Worm (Caenorhabditis elegans): Measurements from ENCODE around the gene C07B5.4.

Gene C07B5.4

DNA sequence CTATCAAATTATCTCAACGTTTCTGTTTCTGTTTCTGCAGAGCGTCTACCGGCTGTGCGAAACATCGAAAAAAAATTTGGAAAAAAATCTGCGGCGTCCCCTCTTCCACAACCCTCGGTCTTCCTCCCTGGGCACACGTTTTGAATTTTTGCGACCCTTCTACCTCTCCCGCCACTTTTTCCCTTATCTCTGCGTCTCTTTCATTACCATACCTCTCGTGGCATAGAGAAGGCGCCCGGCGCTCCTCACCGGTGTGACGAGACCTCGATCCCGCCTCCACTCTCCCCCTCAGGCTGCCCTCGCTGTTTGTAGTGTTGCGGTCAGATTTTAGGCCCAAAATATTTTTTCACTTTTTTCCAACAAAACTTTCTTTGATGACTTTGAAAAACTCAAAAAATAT lies 22.9 kb downstream of the C07B5.4 start (continued):
- TF ChIP-seq ZK337.2 (GFP tag; IDR thresholded peaks at IDR 0.05) (no peak), ZK546.5 (tag; optimal IDR thresholded peaks at IDR 0.05) (no peak), F37D6.2 (tag; optimal IDR thresholded peaks at IDR 0.05) (no peak), lir-3 (tag; optimal IDR thresholded peaks at IDR 0.05) (no peak), vab-7 (GFP tag; IDR thresholded peaks at IDR 0.05) (no peak), unc-39 (tag; optimal IDR thresholded peaks at IDR 0.05) (no peak), nhr-28 (tag; optimal IDR thresholded peaks at IDR 0.05) (peak; percentile 69), lin-1 (GFP tag; IDR thresholded peaks at IDR 0.05) (no peak), nhr-42 (GFP tag; IDR thresholded peaks at IDR 0.05) (no peak)

DNA sequence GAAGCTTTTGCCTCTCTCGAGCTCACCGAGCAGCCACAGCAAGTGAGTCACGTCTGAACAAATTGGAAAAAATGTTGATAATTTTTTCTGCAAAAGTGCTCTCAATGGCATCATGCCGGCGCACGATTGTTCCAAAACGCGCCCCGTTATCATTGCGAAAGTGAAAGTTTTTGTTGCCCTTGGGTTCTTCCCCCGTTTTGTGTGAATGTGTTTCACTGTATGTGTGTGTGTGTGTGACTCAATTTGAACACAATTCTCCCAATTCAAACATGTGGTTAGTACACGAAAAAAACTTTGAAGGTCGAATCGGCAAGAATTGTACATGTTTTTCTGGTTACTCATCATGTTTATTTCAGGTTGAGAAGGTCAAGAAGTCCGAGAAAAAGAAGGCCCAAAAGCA lies 23.6 kb downstream of the C07B5.4 start:
- TF ChIP-seq ztf-7 (tag; optimal IDR thresholded peaks at IDR 0.05) (no peak), nhr-25 (tag; optimal IDR thresholded peaks at IDR 0.05; ENCODE audit: borderline replicate concordance, insufficient read depth) (peak; percentile 86), nhr-10 (tag; optimal IDR thresholded peaks at IDR 0.05) (peak; percentile 6), mes-2 (tag; optimal IDR thresholded peaks at IDR 0.05; ENCODE audit: poor library complexity, severe bottlenecking) (peak; percentile 37), ceh-44 (GFP tag; IDR thresholded peaks at IDR 0.05) (no peak), dpl-1 (GFP tag; optimal IDR thresholded peaks at IDR 0.05) (peak; percentile 10), nhr-77 (tag; optimal IDR thresholded peaks at IDR 0.05) (peak; percentile 83), hlh-30 (tag; optimal IDR thresholded peaks at IDR 0.05; ENCODE audit: insufficient read depth) (peak; percentile 81), daf-16 (GFP tag; optimal IDR thresholded peaks at IDR 0.05) (no peak), daf-16 (tag; optimal IDR thresholded peaks at IDR 0.05) (peak; percentile 80), nhr-28 (tag; optimal IDR thresholded peaks at IDR 0.05) (peak; percentile 98), nhr-237 (tag; optimal IDR thresholded peaks at IDR 0.05) (no peak), hlh-11 (tag; optimal IDR thresholded peaks at IDR 0.05) (peak; percentile 80), pha-4 (GFP tag; IDR thresholded peaks at IDR 0.05) (no peak), pha-4 (tag; optimal IDR thresholded peaks at IDR 0.05) (no peak), mep-1 (tag; optimal IDR thresholded peaks at IDR 0.05) (peak; percentile 64), Y105C5A.15 (GFP tag; IDR thresholded peaks at IDR 0.05) (no peak), mxl-3 (GFP tag; optimal IDR thresholded peaks at IDR 0.05) (peak; percentile 80), dve-1 (tag; optimal IDR thresholded peaks at IDR 0.05; ENCODE audit: insufficient read depth) (peak; percentile 76), lsy-2 (tag; optimal IDR thresholded peaks at IDR 0.05) (peak in 1 of 2 experiments; percentile 55), ceh-82 (tag; optimal IDR thresholded peaks at IDR 0.05) (no peak), dmd-6 (GFP tag; IDR thresholded peaks at IDR 0.05) (peak; percentile 89), pqm-1 (tag; optimal IDR thresholded peaks at IDR 0.05) (peak; percentile 79), unc-62 (GFP tag; optimal IDR thresholded peaks at IDR 0.05 in 1 of 2) (peak in 1 of 2 experiments; percentile 88), unc-62 (tag; optimal IDR thresholded peaks at IDR 0.05) (no peak), aly-2 (tag; optimal IDR thresholded peaks at IDR 0.05) (no peak), aha-1 (tag) (peak; percentile 94), mdl-1 (tag; optimal IDR thresholded peaks at IDR 0.05) (peak in 1 of 2 experiments; percentile 83)

DNA sequence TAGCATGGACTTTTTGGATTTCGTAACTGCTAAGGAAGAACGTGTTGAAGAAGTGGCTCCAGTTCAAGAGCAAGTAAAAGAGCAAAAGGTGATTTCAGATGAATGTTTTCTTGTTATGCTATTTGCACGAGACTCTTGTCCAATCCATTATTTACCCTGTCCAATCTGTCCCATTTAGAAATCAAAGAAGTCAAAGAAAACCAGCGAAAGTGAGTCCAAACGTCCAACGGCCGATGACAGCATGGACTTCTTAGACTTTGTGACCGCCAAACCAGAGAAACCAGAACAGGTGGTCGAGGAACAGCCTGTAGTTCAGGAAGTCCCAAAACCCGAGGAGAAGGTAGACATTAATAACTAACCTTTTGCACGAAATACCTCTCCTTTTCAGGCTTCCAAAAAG lies 25.8 kb downstream of the C07B5.4 start:
- TF ChIP-seq Y48G9A.11 (GFP tag; IDR thresholded peaks at IDR 0.05) (no peak), unc-62 (GFP tag; optimal IDR thresholded peaks at IDR 0.05 in 1 of 2) (peak in 1 of 2 experiments; percentile 56), unc-62 (tag; optimal IDR thresholded peaks at IDR 0.05) (no peak), ZK337.2 (GFP tag; IDR thresholded peaks at IDR 0.05) (no peak), mes-2 (tag; optimal IDR thresholded peaks at IDR 0.05; ENCODE audit: poor library complexity, severe bottlenecking) (no peak)

DNA sequence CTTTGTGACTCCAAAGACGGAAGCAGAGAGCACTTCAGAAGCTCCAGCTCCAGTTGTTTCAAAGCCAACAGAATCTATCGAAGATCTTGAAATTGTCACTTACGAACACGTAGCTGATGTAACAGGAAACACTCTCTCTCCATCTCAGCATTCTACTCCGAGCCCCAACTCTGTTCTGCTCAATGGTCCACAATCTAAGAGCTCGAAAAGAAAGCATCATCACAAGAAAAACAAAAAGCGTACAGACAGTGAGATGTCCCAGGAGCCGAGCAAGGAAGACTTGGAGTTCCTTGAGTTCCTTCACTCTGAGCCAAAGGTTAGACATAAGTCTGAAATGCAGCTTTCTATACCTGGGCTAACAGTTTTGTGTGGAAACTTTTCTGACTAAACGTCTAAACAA lies 26.6 kb downstream of the C07B5.4 start:
- TF ChIP-seq zip-11 (GFP tag; IDR thresholded peaks at IDR 0.05) (no peak), aha-1 (tag) (peak; percentile 65)

All from whole organism, L4 larva.